Worm (Caenorhabditis elegans): ENCODE measurements around the gene F01F1.15.
A peak's percentile ranks its signal among the peaks of the same experiment; 100 is the strongest.

- no peak for TF ChIP-seq elt-1 (tag; optimal IDR thresholded peaks at IDR 0.05; ENCODE audit: borderline replicate concordance, insufficient read depth)
- peak; percentile 7 for TF ChIP-seq cnd-1 (tag; optimal IDR thresholded peaks at IDR 0.05)
- peak; percentile 67 for TF ChIP-seq ceh-39 (tag; optimal IDR thresholded peaks at IDR 0.05)
- no peak for TF ChIP-seq blmp-1 (tag; optimal IDR thresholded peaks at IDR 0.05)
- TF ChIP-seq nhr-237 (tag; optimal IDR thresholded peaks at IDR 0.05): no peak
- no peak for TF ChIP-seq ztf-11 (tag; optimal IDR thresholded peaks at IDR 0.05)
- TF ChIP-seq unc-39 (tag; optimal IDR thresholded peaks at IDR 0.05): no peak
- no peak for TF ChIP-seq nhr-28 (tag; optimal IDR thresholded peaks at IDR 0.05)
- no peak for TF ChIP-seq lsy-2 (tag; optimal IDR thresholded peaks at IDR 0.05)
- peak; percentile 29 for TF ChIP-seq pha-4 (tag; optimal IDR thresholded peaks at IDR 0.05)
- TF ChIP-seq mab-5 (tag; optimal IDR thresholded peaks at IDR 0.05): no peak
- no peak for TF ChIP-seq snpc-4 (tag; optimal IDR thresholded peaks at IDR 0.05)
- TF ChIP-seq unc-62 (GFP tag; optimal IDR thresholded peaks at IDR 0.05): no peak
Observed at ce11 chrIII:5906059-5906458, 36.7 kb upstream of the F01F1.15 start, which contains the start of gene dpff-1.

Measured in whole organism, mixed stage, embryonic.